Fruit fly (Drosophila melanogaster) whole organism, embryonic: ENCODE measurements around the gene Rdh.

Experiments
- CG10462 ChIP-seq: fragments of 200-800 bp; sonication (Bioruptor generic); optimal IDR thresholded peaks from 2 replicates; lab custom pipeline; 2016; ENCODE audit warnings: missing biosample characterization, missing genetic modification characterization
- CG10654 ChIP-seq: fragments of 200-800 bp; sonication (Bioruptor generic); optimal IDR thresholded peaks from 2 replicates; lab custom pipeline; 2016; ENCODE audit warnings: missing biosample characterization, missing genetic modification characterization
- CG10959 ChIP-seq: fragments of 200-800 bp; sonication (Bioruptor generic); IDR thresholded peaks from 2 replicates; pipeline ENCODE4 v1.3.6; 2022; ENCODE audit warnings: missing biosample characterization, missing genetic modification characterization
- CG12659 ChIP-seq: fragments of 200-800 bp; sonication (Bioruptor generic); optimal IDR thresholded peaks from 3 replicates; lab custom pipeline; 2017; ENCODE audit warnings: mild to moderate bottlenecking, missing biosample characterization, missing genetic modification reagents, missing genetic modification characterization
- CG12769 ChIP-seq: fragments of 200-800 bp; sonication (Bioruptor generic); optimal IDR thresholded peaks from 2 replicates; lab custom pipeline; 2019; ENCODE audit warnings: missing biosample characterization, mild to moderate bottlenecking, missing genetic modification characterization, moderate library complexity
- CG13775 ChIP-seq: fragments of 200-800 bp; sonication (Bioruptor generic); optimal IDR thresholded peaks from 3 replicates; lab custom pipeline; 2017; ENCODE audit warnings: missing biosample characterization, mild to moderate bottlenecking, missing genetic modification characterization
- CG13894 ChIP-seq: fragments of 200-800 bp; sonication (Bioruptor generic); optimal IDR thresholded peaks from 3 replicates; lab custom pipeline; 2018; ENCODE audit warnings: missing biosample characterization, mild to moderate bottlenecking, missing genetic modification characterization, moderate library complexity
- CG14050 ChIP-seq: fragments of 200-800 bp; sonication (Bioruptor generic); IDR thresholded peaks from 3 replicates; pipeline ENCODE4 v1.3.6; 2022; ENCODE audit warnings: missing biosample characterization, missing genetic modification characterization
- CG14965 ChIP-seq: fragments of 200-800 bp; sonication (Bioruptor generic); optimal IDR thresholded peaks from 2 replicates; lab custom pipeline; 2016; ENCODE audit warnings: missing biosample characterization, missing genetic modification characterization, borderline replicate concordance
- CG1602 ChIP-seq: fragments of 200-800 bp; sonication (Bioruptor generic); optimal IDR thresholded peaks from 3 replicates; lab custom pipeline; 2016; ENCODE audit warnings: missing biosample characterization, missing genetic modification characterization
- CG16779 ChIP-seq: fragments of 200-800 bp; sonication (Bioruptor generic); IDR thresholded peaks from 2 replicates; pipeline ENCODE4 v1.3.6; 2022; ENCODE audit warnings: missing biosample characterization, missing genetic modification characterization
- CG17359 ChIP-seq: fragments of 200-800 bp; sonication (Bioruptor generic); optimal IDR thresholded peaks from 3 replicates; lab custom pipeline; 2018; ENCODE audit warnings: missing biosample characterization, mild to moderate bottlenecking, missing genetic modification characterization, moderate library complexity
- CG17802 ChIP-seq: fragments of 200-800 bp; sonication (Bioruptor generic); optimal IDR thresholded peaks from 2 replicates; lab custom pipeline; 2018; ENCODE audit warnings: missing biosample characterization, mild to moderate bottlenecking, missing genetic modification characterization, moderate library complexity
- CG18764 ChIP-seq: fragments of 200-800 bp; sonication (Bioruptor generic); optimal IDR thresholded peaks from 3 replicates; lab custom pipeline; 2016; ENCODE audit warnings: missing biosample characterization, missing genetic modification characterization
- CG2875 ChIP-seq: fragments of 200-800 bp; sonication (Bioruptor generic); optimal IDR thresholded peaks from 2 replicates; lab custom pipeline; 2017; ENCODE audit warnings: missing biosample characterization, mild to moderate bottlenecking, missing genetic modification characterization, missing genetic modification reagents
- CG32772 ChIP-seq: fragments of 200-800 bp; sonication (Bioruptor generic); IDR thresholded peaks from 2 replicates; pipeline ENCODE4 v1.3.6; 2022; ENCODE audit warnings: missing biosample characterization, missing genetic modification characterization
- CG3726 ChIP-seq: fragments of 200-800 bp; sonication (Bioruptor generic); IDR thresholded peaks from 3 replicates; pipeline ENCODE4, ENCODE4 v1.3.6; 2022; ENCODE audit warnings: missing biosample characterization, missing genetic modification characterization
- CG4328 ChIP-seq: fragments of 200-800 bp; sonication (Bioruptor generic); optimal IDR thresholded peaks from 3 replicates; lab custom pipeline; 2017; ENCODE audit warnings: missing biosample characterization, missing genetic modification reagents, missing genetic modification characterization
- CG6689 ChIP-seq: fragments of 200-800 bp; sonication (Bioruptor generic); IDR thresholded peaks from 2 replicates; pipeline ENCODE4 v1.3.6; 2022; ENCODE audit warnings: missing biosample characterization, missing genetic modification characterization
- CG7357 ChIP-seq: fragments of 200-800 bp; sonication (Bioruptor generic); IDR thresholded peaks from 3 replicates; pipeline ENCODE4 v1.3.6; 2022; ENCODE audit warnings: missing biosample characterization, missing genetic modification characterization
- CG7556 ChIP-seq: fragments of 200-800 bp; sonication (Bioruptor generic); optimal IDR thresholded peaks from 2 replicates; lab custom pipeline; 2017; ENCODE audit warnings: missing biosample characterization, mild to moderate bottlenecking, missing genetic modification characterization
- CG8765 ChIP-seq: fragments of 200-800 bp; sonication (Bioruptor generic); IDR thresholded peaks from 2 replicates; pipeline ENCODE4 v1.3.6; 2022; ENCODE audit warnings: missing biosample characterization, missing genetic modification characterization
- CG8944 ChIP-seq: fragments of 200-800 bp; sonication (Bioruptor generic); optimal IDR thresholded peaks from 3 replicates; lab custom pipeline; 2016; ENCODE audit warnings: missing biosample characterization, missing genetic modification characterization
- Camta ChIP-seq: fragments of 200-800 bp; sonication (Bioruptor generic); optimal IDR thresholded peaks from 2 replicates; lab custom pipeline; 2016; ENCODE audit warnings: missing biosample characterization, missing genetic modification characterization
- Dad ChIP-seq: fragments of 200-800 bp; sonication (Bioruptor generic); optimal IDR thresholded peaks from 3 replicates; lab custom pipeline; 2016; ENCODE audit warnings: missing biosample characterization, missing genetic modification characterization
- Hsf ChIP-seq: fragments of 200-800 bp; sonication (Bioruptor generic); optimal IDR thresholded peaks from 3 replicates; lab custom pipeline; 2016; ENCODE audit warnings: missing biosample characterization, missing genetic modification characterization
- NfI ChIP-seq: fragments of 200-800 bp; sonication (Bioruptor generic); optimal IDR thresholded peaks from 3 replicates; lab custom pipeline; 2018; ENCODE audit warnings: missing biosample characterization, mild to moderate bottlenecking, missing genetic modification characterization, moderate library complexity
- Ptx1 ChIP-seq: fragments of 200-800 bp; sonication (Bioruptor generic); IDR thresholded peaks from 2 replicates; pipeline ENCODE4 v1.3.6; 2022; ENCODE audit warnings: missing biosample characterization, missing genetic modification characterization
- Rx ChIP-seq: fragments of 200-800 bp; sonication (Bioruptor generic); IDR thresholded peaks from 2 replicates; pipeline ENCODE4 v1.3.6; 2022; ENCODE audit warnings: missing biosample characterization, missing genetic modification characterization
- Trl ChIP-seq, 3 experiments: fragments of >200 bp in 2 of 3; fragments of 200-800 bp in 1 of 3; sonication (Bioruptor generic) in 1 of 3; optimal IDR thresholded peaks; 2 replicates in 1 of 3; 3 replicates in 2 of 3; lab custom pipeline; 2016 to 2017; ENCODE audit warnings: missing biosample characterization in 1 of 3, missing genetic modification characterization in 1 of 3
- Vsx1 ChIP-seq: fragments of 200-800 bp; sonication (Bioruptor generic); optimal IDR thresholded peaks from 2 replicates; lab custom pipeline; 2017; ENCODE audit warnings: missing biosample characterization, mild to moderate bottlenecking, missing genetic modification characterization, missing genetic modification reagents
- az2 ChIP-seq: fragments of 200-800 bp; sonication (Bioruptor generic); optimal IDR thresholded peaks from 3 replicates; lab custom pipeline; 2016; ENCODE audit warnings: missing biosample characterization, missing genetic modification characterization
- cad ChIP-seq: fragments of >200 bp; optimal IDR thresholded peaks from 2 replicates; lab custom pipeline; 2017; ENCODE audit warnings: missing biosample characterization, missing genetic modification characterization
- cas ChIP-seq: fragments of 200-800 bp; sonication (Bioruptor generic); IDR thresholded peaks from 2 replicates; pipeline ENCODE4 v1.3.6; 2022; ENCODE audit warnings: missing biosample characterization, missing genetic modification characterization
- cato ChIP-seq: fragments of 200-800 bp; sonication (Bioruptor generic); optimal IDR thresholded peaks from 2 replicates; lab custom pipeline; 2016; ENCODE audit warnings: missing biosample characterization, missing genetic modification characterization, borderline replicate concordance
- exex ChIP-seq: fragments of 200-800 bp; sonication (Bioruptor generic); optimal IDR thresholded peaks from 4 replicates; lab custom pipeline; 2018; ENCODE audit warnings: missing biosample characterization, mild to moderate bottlenecking, missing genetic modification characterization, moderate library complexity
- hkb ChIP-seq, 2 experiments: fragments of 200-800 bp in 1 of 2; fragments of >200 bp in 1 of 2; sonication (Bioruptor generic) in 1 of 2; IDR thresholded peaks in 1 of 2; optimal IDR thresholded peaks in 1 of 2; 2 replicates each; pipeline versions ENCODE4 v1.3.6 to Lab custom; 2017 to 2022; ENCODE audit warnings: missing biosample characterization in 1 of 2, missing genetic modification characterization in 1 of 2
- inv ChIP-seq: fragments of 200-800 bp; sonication (Bioruptor generic); IDR thresholded peaks from 2 replicates; pipeline ENCODE4 v1.3.6; 2022; ENCODE audit warnings: missing biosample characterization, missing genetic modification characterization; ENCODE audit not compliant: partially characterized antibody
- lab ChIP-seq: fragments of 200-800 bp; sonication (Bioruptor generic); optimal IDR thresholded peaks from 3 replicates; lab custom pipeline; 2017; ENCODE audit warnings: missing biosample characterization, missing genetic modification characterization, mild to moderate bottlenecking, moderate library complexity, missing genetic modification reagents
- lilli ChIP-seq: fragments of 200-800 bp; sonication (Bioruptor generic); optimal IDR thresholded peaks from 3 replicates; lab custom pipeline; 2016; ENCODE audit warnings: missing biosample characterization, missing genetic modification characterization
- nerfin-1 ChIP-seq: fragments of 200-800 bp; sonication (Bioruptor generic); optimal IDR thresholded peaks from 3 replicates; lab custom pipeline; 2019; ENCODE audit warnings: missing biosample characterization, mild to moderate bottlenecking, missing genetic modification characterization, moderate library complexity
- ranshi ChIP-seq: fragments of 200-800 bp; sonication (Bioruptor generic); IDR thresholded peaks from 2 replicates; pipeline ENCODE4 v1.3.6; 2022; ENCODE audit warnings: missing biosample characterization, missing genetic modification characterization
- sc ChIP-seq, 3 experiments: fragments of >200 bp in 2 of 3; fragments of 200-800 bp in 1 of 3; sonication (Bioruptor generic) in 1 of 3; optimal IDR thresholded peaks; 2 replicates in 2 of 3; 3 replicates in 1 of 3; lab custom pipeline; 2017; ENCODE audit warnings: mild to moderate bottlenecking in 1 of 3, missing biosample characterization in 1 of 3, missing genetic modification characterization in 1 of 3, missing genetic modification reagents in 1 of 3
- ssp ChIP-seq: fragments of 200-800 bp; sonication (Bioruptor generic); IDR thresholded peaks from 2 replicates; pipeline ENCODE4 v1.3.6; 2022; ENCODE audit warnings: missing biosample characterization, missing genetic modification characterization
- tin ChIP-seq: fragments of 200-800 bp; sonication (Bioruptor generic); optimal IDR thresholded peaks from 3 replicates; lab custom pipeline; 2016; ENCODE audit warnings: missing biosample characterization, missing genetic modification characterization
- tio ChIP-seq: fragments of 200-800 bp; sonication (Bioruptor generic); optimal IDR thresholded peaks from 2 replicates; lab custom pipeline; 2017; ENCODE audit warnings: missing biosample characterization, missing genetic modification characterization, inconsistent platforms
- unpg ChIP-seq: fragments of 200-800 bp; sonication (Bioruptor generic); optimal IDR thresholded peaks from 3 replicates; lab custom pipeline; 2018; ENCODE audit warnings: missing biosample characterization, mild to moderate bottlenecking, missing genetic modification characterization, moderate library complexity

Gene Rdh

DNA sequence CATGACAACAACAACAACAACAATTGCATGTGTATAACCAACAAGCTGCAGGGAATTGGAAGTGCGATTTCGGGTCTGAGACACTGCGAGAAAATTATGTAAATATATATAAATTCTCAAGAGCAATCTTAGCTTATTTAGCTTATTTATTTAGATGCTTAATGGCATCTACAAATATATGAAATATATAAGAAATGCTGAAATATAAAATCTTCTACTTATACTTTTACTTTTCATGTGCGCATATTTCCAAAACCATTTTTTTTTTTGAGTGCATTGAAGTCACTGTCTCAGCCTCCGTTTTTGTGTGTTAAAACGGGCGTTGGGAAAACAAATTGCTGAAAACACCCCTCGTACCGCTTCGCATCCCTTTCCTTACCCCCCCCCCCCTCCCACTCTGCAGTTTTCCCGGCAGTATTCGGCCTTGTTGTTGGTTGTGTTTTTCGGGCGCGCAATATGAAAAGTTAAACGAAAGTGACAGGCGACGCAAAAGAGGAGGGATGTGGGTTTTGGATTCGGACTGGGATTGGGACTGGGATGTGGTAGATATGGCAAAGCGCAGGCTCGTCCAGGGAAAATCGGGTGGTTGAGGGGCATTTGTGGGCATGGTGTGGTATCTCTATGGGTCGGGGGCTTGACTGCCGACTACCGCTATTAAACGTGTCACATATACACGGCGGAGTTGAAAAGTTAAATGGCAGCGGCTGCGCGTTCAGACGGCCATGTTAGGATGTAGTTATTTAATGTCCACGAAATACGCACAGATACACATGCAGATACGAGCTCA is 30.1 kb downstream of the Rdh start (continued):
- peak; percentile 41 for TF ChIP-seq nerfin-1 (tag; lab: Kevin White, UChicago)
- TF ChIP-seq lab: peak; percentile 8
- no peak for TF ChIP-seq CG8944 (GFP tag; lab: Kevin White, UChicago)
- TF ChIP-seq Trl (optimal IDR thresholded peaks at IDR 0.05; lab: Kevin White, UChicago): no peak
- no peak for TF ChIP-seq Trl (GFP tag; optimal IDR thresholded peaks at IDR 0.05; lab: Kevin White, UChicago)
- no peak for TF ChIP-seq exex (tag; lab: Kevin White, UChicago)
- peak; percentile 51; the same call in 1 of the 2 replicates for TF ChIP-seq ranshi (GFP tag; lab: Robert Waterston, UW)
- TF ChIP-seq CG1602: peak; percentile 53
- TF ChIP-seq unpg (GFP tag; lab: Kevin White, UChicago): peak; percentile 63
- TF ChIP-seq tio (GFP tag; lab: Kevin White, UChicago): no peak
- TF ChIP-seq CG18764 (GFP tag; lab: Kevin White, UChicago): no peak
- no peak; the same call in 1 of the 2 replicates for TF ChIP-seq CG8765 (GFP tag; lab: Robert Waterston, UW)
- peak; percentile 41 for TF ChIP-seq CG17359
- peak; percentile 1 for TF ChIP-seq Camta (GFP tag; lab: Kevin White, UChicago)
- peak; percentile 17; the same call in 1 of the 2 replicates for TF ChIP-seq Rx
- TF ChIP-seq sc (optimal IDR thresholded peaks at IDR 0.05; lab: Kevin White, UChicago): no peak
- TF ChIP-seq sc (GFP tag; optimal IDR thresholded peaks at IDR 0.05; lab: Kevin White, UChicago): peak; percentile 38
- TF ChIP-seq CG10959 (GFP tag; lab: Robert Waterston, UW): peak; percentile 71
- TF ChIP-seq CG12769 (tag; lab: Kevin White, UChicago): no peak
- no peak for TF ChIP-seq hkb (optimal IDR thresholded peaks at IDR 0.05; lab: Kevin White, UChicago)
- TF ChIP-seq hkb (GFP tag; IDR thresholded peaks at IDR 0.05; lab: Robert Waterston, UW): peak; percentile 63
- no peak for TF ChIP-seq Vsx1 (GFP tag; lab: Kevin White, UChicago)
- TF ChIP-seq Hsf (GFP tag; lab: Kevin White, UChicago): peak; percentile 28
- no peak for TF ChIP-seq CG17802 (tag; lab: Kevin White, UChicago)
- TF ChIP-seq cas (GFP tag; lab: Robert Waterston, UW): no peak
- peak; percentile 22 for TF ChIP-seq CG10654
- TF ChIP-seq CG7556: peak; percentile 67
- no peak for TF ChIP-seq CG4328 (GFP tag; lab: Kevin White, UChicago)
- peak; percentile 60 for TF ChIP-seq CG13775 (GFP tag; lab: Kevin White, UChicago)
- peak; percentile 35; the same call in 1 of the 3 replicates for TF ChIP-seq CG7357 (GFP tag; lab: Robert Waterston, UW)
- TF ChIP-seq inv (GFP tag; lab: Robert Waterston, UW): no peak
- TF ChIP-seq cato (GFP tag; lab: Kevin White, UChicago): peak; percentile 3
- peak; percentile 69 for TF ChIP-seq CG6689 (GFP tag; lab: Robert Waterston, UW)
- TF ChIP-seq az2 (GFP tag; lab: Kevin White, UChicago): peak; percentile 69
- no peak for TF ChIP-seq Dad (GFP tag; lab: Kevin White, UChicago)
- TF ChIP-seq Ptx1 (GFP tag; lab: Robert Waterston, UW): peak; percentile 46; the same call in 1 of the 2 replicates
- TF ChIP-seq CG16779: no peak
- peak; percentile 33 for TF ChIP-seq tin (GFP tag; lab: Kevin White, UChicago)
- peak; percentile 69 for TF ChIP-seq CG13894 (tag; lab: Kevin White, UChicago)
- TF ChIP-seq CG14965 (GFP tag; lab: Kevin White, UChicago): no peak
- TF ChIP-seq CG12659 (GFP tag; lab: Kevin White, UChicago): peak; percentile 12
- TF ChIP-seq CG10462: peak; percentile 10
- TF ChIP-seq CG2875 (GFP tag; lab: Kevin White, UChicago): peak; percentile 22
- TF ChIP-seq NfI (GFP tag; lab: Kevin White, UChicago): no peak
- TF ChIP-seq cad: no peak
- no peak for TF ChIP-seq CG3726 (GFP tag; lab: Robert Waterston, UW)
- peak; percentile 46; the same call in 1 of the 2 replicates for TF ChIP-seq CG32772 (GFP tag; lab: Robert Waterston, UW)
- peak; percentile 4 for TF ChIP-seq lilli (GFP tag; lab: Kevin White, UChicago)
- no peak for TF ChIP-seq CG14050
- 0 out of 2 replicates have a peak, but pooled peaks have one; percentile 8 for TF ChIP-seq ssp (GFP tag; lab: Robert Waterston, UW)
